Worm (Caenorhabditis elegans): Measurements from ENCODE around the gene W04B5.3.

W04B5.3 gene

DNA sequence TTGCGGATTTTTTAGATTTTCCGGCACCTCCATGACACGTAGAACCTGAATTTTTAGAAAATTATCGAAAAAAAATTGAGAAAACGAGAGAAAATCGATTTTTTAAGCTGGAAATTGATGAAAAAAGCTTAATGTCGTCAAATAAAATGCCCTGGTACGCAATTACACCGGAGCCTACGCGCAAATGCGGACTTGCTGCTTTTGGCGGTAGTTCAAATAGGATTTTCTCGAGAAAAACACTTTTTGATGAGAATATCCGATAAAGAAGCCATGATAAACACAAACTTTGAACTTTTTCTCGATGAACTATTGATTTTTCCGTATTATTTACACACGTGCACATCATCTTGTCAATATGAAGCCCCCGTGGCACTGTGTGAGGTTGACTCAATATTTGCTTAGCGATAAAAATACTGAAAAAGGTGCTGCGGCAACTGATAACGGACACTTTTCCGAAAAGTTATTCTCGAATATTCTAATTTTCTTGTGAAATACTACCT lies at the start of gene W04B5.3, which contains the start of gene W04B5.5:
Gene W04B5.3, plus strand, starts transcription at position 356 of the 500 bp plus-strand sequence.
Gene W04B5.5, minus strand, starts transcription at position 51 of the 500 bp plus-strand sequence.
- no peak for TF ChIP-seq nhr-12 (tag; optimal IDR thresholded peaks at IDR 0.05)
- TF ChIP-seq ztf-4 (tag; optimal IDR thresholded peaks at IDR 0.05), result no peak
- TF ChIP-seq lin-11 (tag; optimal IDR thresholded peaks at IDR 0.05), result peak; percentile 42
- TF ChIP-seq lin-13 (GFP tag; optimal IDR thresholded peaks at IDR 0.05), result peak; percentile 66
- no peak for TF ChIP-seq ztf-11 (tag; optimal IDR thresholded peaks at IDR 0.05)
- no peak for TF ChIP-seq mbf-1 (tag; optimal IDR thresholded peaks at IDR 0.05)
- peak; percentile 24 for TF ChIP-seq C34F6.9 (tag; optimal IDR thresholded peaks at IDR 0.05)
- no peak for TF ChIP-seq ZK546.5 (tag; optimal IDR thresholded peaks at IDR 0.05)
- TF ChIP-seq nhr-6 (tag; optimal IDR thresholded peaks at IDR 0.05), result peak; percentile 1
- no peak for TF ChIP-seq skn-1 (tag; optimal IDR thresholded peaks at IDR 0.05)
- TF ChIP-seq dmd-4 (tag; optimal IDR thresholded peaks at IDR 0.05), result no peak
- no peak for TF ChIP-seq sma-9 (GFP tag; optimal IDR thresholded peaks at IDR 0.05)
- no peak for TF ChIP-seq sma-9 (tag; optimal IDR thresholded peaks at IDR 0.05)
- TF ChIP-seq peb-1 (tag; optimal IDR thresholded peaks at IDR 0.05), result no peak
- TF ChIP-seq nhr-10 (tag; optimal IDR thresholded peaks at IDR 0.05), result no peak
- TF ChIP-seq egl-27 (tag; optimal IDR thresholded peaks at IDR 0.05), result peak; percentile 2
- peak; percentile 46 for TF ChIP-seq R02D3.7 (tag; optimal IDR thresholded peaks at IDR 0.05)
- TF ChIP-seq alr-1 (tag; optimal IDR thresholded peaks at IDR 0.05), result no peak
- TF ChIP-seq mdl-1 (tag; optimal IDR thresholded peaks at IDR 0.05), result peak in 1 of 2 experiments; percentile 34
- TF ChIP-seq snpc-4 (tag; optimal IDR thresholded peaks at IDR 0.05), result no peak
- peak; percentile 68 for TF ChIP-seq nhr-129 (tag; optimal IDR thresholded peaks at IDR 0.05)
- peak; percentile 75 to 86 for TF ChIP-seq lsy-2 (tag; optimal IDR thresholded peaks at IDR 0.05)
- no peak for TF ChIP-seq unc-39 (tag; optimal IDR thresholded peaks at IDR 0.05)
- TF ChIP-seq fos-1 (tag; optimal IDR thresholded peaks at IDR 0.05), result peak; percentile 92
- TF ChIP-seq gmeb-1 (tag; optimal IDR thresholded peaks at IDR 0.05), result peak; percentile 96
- TF ChIP-seq zag-1 (tag; optimal IDR thresholded peaks at IDR 0.05), result no peak
- no peak for TF ChIP-seq lin-39 (tag; optimal IDR thresholded peaks at IDR 0.05)
- peak; percentile 54 for TF ChIP-seq sma-3 (GFP tag; optimal IDR thresholded peaks at IDR 0.05)
- TF ChIP-seq unc-62 (GFP tag; optimal IDR thresholded peaks at IDR 0.05), result no peak
- no peak for TF ChIP-seq elt-3 (tag; optimal IDR thresholded peaks at IDR 0.05)
- TF ChIP-seq ama-1 (optimal IDR thresholded peaks at IDR 0.05), result no peak
- TF ChIP-seq nhr-21 (tag; optimal IDR thresholded peaks at IDR 0.05), result no peak
- TF ChIP-seq F13H6.1 (tag; optimal IDR thresholded peaks at IDR 0.05), result peak; percentile 27
- TF ChIP-seq unc-55 (GFP tag; optimal IDR thresholded peaks at IDR 0.05), result peak; percentile 78
- TF ChIP-seq crh-2 (tag; optimal IDR thresholded peaks at IDR 0.05), result peak; percentile 51
- peak; percentile 21 for TF ChIP-seq nhr-25 (tag; optimal IDR thresholded peaks at IDR 0.05)
- no peak for TF ChIP-seq mab-5 (tag; optimal IDR thresholded peaks at IDR 0.05)
- TF ChIP-seq ceh-82 (tag; optimal IDR thresholded peaks at IDR 0.05), result no peak

- no peak for TF ChIP-seq egl-27 (tag; optimal IDR thresholded peaks at IDR 0.05)
- TF ChIP-seq blmp-1 (tag; optimal IDR thresholded peaks at IDR 0.05; ENCODE audit: insufficient read depth), result no peak
- TF ChIP-seq zag-1 (tag; optimal IDR thresholded peaks at IDR 0.05), result no peak
- no peak for TF ChIP-seq crh-2 (tag; optimal IDR thresholded peaks at IDR 0.05)
- TF ChIP-seq nhr-23 (tag; optimal IDR thresholded peaks at IDR 0.05), result no peak
- TF ChIP-seq nhr-77 (tag; optimal IDR thresholded peaks at IDR 0.05), result no peak
Measured at ce11 chrIII:2371864-2372263, 46.5 kb upstream of the W04B5.3 start, which contains the start of gene H04J21.1. Gene H04J21.1, minus strand, starts transcription at chrIII:2371964.

DNA sequence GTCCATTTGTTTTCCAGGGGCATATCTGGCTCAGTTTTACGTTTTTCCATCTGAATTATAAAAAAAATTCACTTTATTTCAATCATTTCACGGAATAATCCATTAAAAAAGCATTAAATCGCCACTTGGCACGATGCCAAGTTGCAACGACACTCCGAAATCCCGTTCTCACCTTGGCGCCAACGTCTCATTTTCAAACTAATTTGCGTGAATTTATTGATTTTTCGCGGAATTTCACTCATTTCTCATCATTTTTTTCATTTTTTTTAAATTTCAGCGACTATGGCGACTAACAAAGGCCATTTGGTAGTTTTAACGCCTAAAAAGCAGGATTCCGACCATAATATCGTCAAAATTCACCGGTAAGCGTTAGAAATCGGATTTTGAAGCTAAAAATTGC lies 42.4 kb upstream of the W04B5.3 start, which contains the start of gene H14E04.2:
Gene H14E04.2, plus strand, starts transcription at position 276 of the 400 bp plus-strand sequence.
- no peak for TF ChIP-seq nhr-77 (tag; optimal IDR thresholded peaks at IDR 0.05)
- TF ChIP-seq mdl-1 (tag; optimal IDR thresholded peaks at IDR 0.05), result no peak
- TF ChIP-seq egl-27 (tag; optimal IDR thresholded peaks at IDR 0.05), result no peak
- peak; percentile 87 for TF ChIP-seq crh-2 (tag; optimal IDR thresholded peaks at IDR 0.05)
- TF ChIP-seq blmp-1 (tag; optimal IDR thresholded peaks at IDR 0.05; ENCODE audit: insufficient read depth), result peak; percentile 47
- TF ChIP-seq gmeb-1 (tag; optimal IDR thresholded peaks at IDR 0.05), result peak; percentile 93
- no peak for TF ChIP-seq ceh-82 (tag; optimal IDR thresholded peaks at IDR 0.05)
- TF ChIP-seq R02D3.7 (tag; optimal IDR thresholded peaks at IDR 0.05), result peak; percentile 25
- TF ChIP-seq lsy-2 (tag; optimal IDR thresholded peaks at IDR 0.05), result peak; percentile 80 to 87
- peak; percentile 50 for TF ChIP-seq nhr-25 (tag; optimal IDR thresholded peaks at IDR 0.05)
- peak; percentile 46 for TF ChIP-seq fos-1 (tag; optimal IDR thresholded peaks at IDR 0.05)
- peak; percentile 82 for TF ChIP-seq nhr-21 (tag; optimal IDR thresholded peaks at IDR 0.05)
- TF ChIP-seq ceh-16 (tag; optimal IDR thresholded peaks at IDR 0.05), result peak; percentile 74
- peak; percentile 72 for TF ChIP-seq nhr-129 (tag; optimal IDR thresholded peaks at IDR 0.05)
- peak; percentile 84 for TF ChIP-seq sma-3 (GFP tag; optimal IDR thresholded peaks at IDR 0.05)
- TF ChIP-seq snpc-4 (tag; optimal IDR thresholded peaks at IDR 0.05), result peak; percentile 63
- TF ChIP-seq unc-55 (GFP tag; optimal IDR thresholded peaks at IDR 0.05), result peak; percentile 87
- peak; percentile 13 for TF ChIP-seq ama-1 (optimal IDR thresholded peaks at IDR 0.05)
- peak; percentile 17 for TF ChIP-seq ztf-4 (tag; optimal IDR thresholded peaks at IDR 0.05)
- TF ChIP-seq nhr-12 (tag; optimal IDR thresholded peaks at IDR 0.05), result no peak
- peak; percentile 86 for TF ChIP-seq C34F6.9 (tag; optimal IDR thresholded peaks at IDR 0.05)
- no peak for TF ChIP-seq nhr-23 (tag; optimal IDR thresholded peaks at IDR 0.05)
- no peak for TF ChIP-seq elt-3 (tag; optimal IDR thresholded peaks at IDR 0.05)
- peak; percentile 66 for TF ChIP-seq F13H6.1 (tag; optimal IDR thresholded peaks at IDR 0.05)
- no peak for TF ChIP-seq nhr-11 (tag; optimal IDR thresholded peaks at IDR 0.05)
- TF ChIP-seq mab-5 (tag; optimal IDR thresholded peaks at IDR 0.05), result peak; percentile 34
- no peak for TF ChIP-seq skn-1 (tag; optimal IDR thresholded peaks at IDR 0.05)
- TF ChIP-seq zag-1 (tag; optimal IDR thresholded peaks at IDR 0.05), result peak; percentile 5
- peak; percentile 74 for TF ChIP-seq sem-4 (tag; optimal IDR thresholded peaks at IDR 0.05)
- peak; percentile 82 for TF ChIP-seq lin-13 (GFP tag; optimal IDR thresholded peaks at IDR 0.05)
- no peak for TF ChIP-seq alr-1 (tag; optimal IDR thresholded peaks at IDR 0.05)
- no peak for TF ChIP-seq peb-1 (tag; optimal IDR thresholded peaks at IDR 0.05)
- TF ChIP-seq nhr-10 (tag; optimal IDR thresholded peaks at IDR 0.05), result no peak
- TF ChIP-seq unc-39 (tag; optimal IDR thresholded peaks at IDR 0.05), result no peak
- peak; percentile 55 for TF ChIP-seq lin-11 (tag; optimal IDR thresholded peaks at IDR 0.05)
- peak; percentile 56 for TF ChIP-seq nhr-6 (tag; optimal IDR thresholded peaks at IDR 0.05)
- TF ChIP-seq lin-39 (tag; optimal IDR thresholded peaks at IDR 0.05), result no peak

Data from whole organism, L2 larva.